Worm (Caenorhabditis elegans) whole organism, dauer: ENCODE measurements around the gene D1005.5.

Source experiments
- unc-62 ChIP-seq: sonication (generic microtip); optimal IDR thresholded peaks from 2 replicates; lab custom pipeline; 2017; ENCODE audit warnings: missing biosample characterization, missing genetic modification reagents, missing genetic modification characterization

The D1005.5 gene

DNA sequence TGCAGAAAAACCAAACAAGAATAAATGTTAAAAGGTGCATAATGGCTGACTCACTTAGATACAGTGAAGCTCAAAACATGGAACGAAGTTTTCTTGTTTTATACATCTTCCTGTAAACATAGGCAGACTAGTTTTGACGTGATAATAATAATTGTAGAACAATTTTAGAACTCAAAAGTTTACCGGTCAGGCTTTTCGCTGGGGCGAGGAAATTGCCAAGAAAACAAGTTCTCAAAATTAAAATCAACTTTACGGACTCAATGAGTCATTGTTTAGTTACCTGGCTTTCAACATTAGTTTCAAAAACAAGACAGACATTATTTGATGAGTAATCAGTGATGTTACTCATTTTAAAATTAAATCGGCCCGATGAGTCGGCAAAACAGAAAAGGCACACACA, at the start of gene D1005.5:
TSS of gene D1005.5 (minus strand) at position 101 of the 400 bp plus-strand sequence.
- TF ChIP-seq unc-62 = no peak

ce11 chrX:1522068-1522467, 49.3 kb upstream of the D1005.5 start:
- no peak for TF ChIP-seq unc-62

ce11 chrX:1521387-1521786, 48.6 kb upstream of the D1005.5 start, which contains the start of gene toca-1:
Gene toca-1, minus strand, starts transcription at chrX:1521487.
- no peak for TF ChIP-seq unc-62

- no peak for TF ChIP-seq unc-62
These were observed 44.7 kb upstream of the D1005.5 start for ce11 chrX:1517519-1517918.

ce11 chrX:1516574-1516973, 43.8 kb upstream of the D1005.5 start:
- TF ChIP-seq unc-62 = no peak

- no peak for TF ChIP-seq unc-62
These were observed 40.4 kb upstream of the D1005.5 start for ce11 chrX:1513153-1513552.

- TF ChIP-seq unc-62 = no peak
These were observed 39.5 kb upstream of the D1005.5 start for ce11 chrX:1512307-1512706.

DNA sequence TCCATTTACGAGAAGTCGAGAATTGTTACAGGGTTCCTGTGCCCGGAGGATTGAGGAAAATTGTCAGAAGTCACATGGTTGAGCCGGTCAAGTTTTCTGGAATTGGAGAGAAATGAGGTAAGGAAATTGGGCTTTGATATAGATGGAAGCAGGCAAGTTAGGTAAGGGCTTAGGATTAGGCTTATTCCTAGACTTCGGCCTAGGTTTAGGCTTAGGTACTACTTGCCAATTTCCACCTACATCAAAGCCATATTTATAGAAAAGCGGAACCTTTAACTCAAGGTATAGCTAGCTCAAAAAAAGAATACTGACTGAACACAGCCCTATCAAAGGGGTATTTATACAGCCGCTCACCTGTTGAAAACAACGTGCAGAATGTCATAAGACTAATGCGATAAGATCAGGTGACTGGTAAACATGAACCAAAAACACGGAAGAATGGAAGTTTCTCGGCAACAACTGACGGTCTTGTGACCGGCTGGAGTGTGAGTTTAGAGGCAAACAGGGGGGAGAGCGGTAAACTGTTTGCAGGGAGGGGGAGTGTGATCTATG, 31.8 kb upstream of the D1005.5 start:
- TF ChIP-seq unc-62 = no peak

DNA sequence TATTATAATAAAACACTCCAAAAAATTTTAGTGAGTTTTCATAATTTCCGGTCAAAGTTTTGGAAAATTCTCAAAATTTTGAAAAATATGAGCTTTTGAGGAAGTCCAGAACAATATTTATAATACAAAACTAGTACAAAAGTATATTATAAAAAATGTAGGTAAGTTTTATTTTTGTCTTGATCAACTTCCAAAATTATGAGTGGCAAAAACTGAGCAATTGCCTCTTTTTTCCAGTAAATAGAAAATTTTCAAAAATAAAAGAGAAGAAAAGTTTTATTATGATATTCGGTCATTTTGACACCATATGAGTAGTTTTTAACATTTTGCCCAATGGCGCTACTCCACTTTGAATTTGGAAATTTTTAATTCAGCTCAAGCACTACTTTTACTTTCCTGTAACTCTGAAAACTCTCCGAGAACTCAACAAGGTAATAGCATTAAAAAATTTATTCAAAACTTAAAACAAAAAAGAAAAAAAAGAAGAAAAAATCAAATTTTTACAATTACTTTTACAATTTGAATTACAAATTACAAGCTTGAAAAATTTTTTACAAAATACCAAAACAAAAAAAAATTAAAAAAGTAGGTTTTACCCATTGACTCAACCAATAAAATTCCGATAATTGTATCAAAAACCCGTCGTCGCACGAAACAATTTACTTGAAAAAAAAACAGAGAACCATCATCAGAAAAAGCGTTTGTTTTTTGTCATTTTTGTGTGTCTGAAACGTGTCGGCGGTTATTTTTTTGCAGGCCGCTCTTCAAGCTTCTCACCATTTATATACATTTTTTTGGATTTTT, 31.1 kb upstream of the D1005.5 start:
- no peak for TF ChIP-seq unc-62

DNA sequence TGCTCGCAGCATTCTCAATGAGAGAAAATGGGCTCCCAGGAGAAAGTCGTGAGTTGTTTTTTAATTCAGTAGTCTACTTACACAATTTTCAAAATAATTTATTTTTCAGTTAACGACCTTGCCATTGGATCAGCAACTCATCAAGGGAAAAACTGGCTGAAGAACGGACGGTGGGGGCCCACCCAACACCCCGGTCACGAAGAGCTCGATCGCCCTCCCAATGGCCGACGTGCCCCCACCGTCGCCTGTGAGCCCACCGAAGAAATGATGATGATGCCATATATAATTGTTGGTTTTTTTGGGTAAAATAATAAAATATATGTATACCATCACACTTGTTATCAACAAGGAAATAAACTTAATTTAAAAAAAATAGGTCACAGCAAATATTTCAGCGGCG, 30.1 kb upstream of the D1005.5 start:
- no peak for TF ChIP-seq unc-62

ce11 chrX:1502490-1502889, 29.7 kb upstream of the D1005.5 start, which contains the start of gene F09E10.1:
Gene F09E10.1, plus strand, starts transcription at chrX:1502790.
- no peak for TF ChIP-seq unc-62

DNA sequence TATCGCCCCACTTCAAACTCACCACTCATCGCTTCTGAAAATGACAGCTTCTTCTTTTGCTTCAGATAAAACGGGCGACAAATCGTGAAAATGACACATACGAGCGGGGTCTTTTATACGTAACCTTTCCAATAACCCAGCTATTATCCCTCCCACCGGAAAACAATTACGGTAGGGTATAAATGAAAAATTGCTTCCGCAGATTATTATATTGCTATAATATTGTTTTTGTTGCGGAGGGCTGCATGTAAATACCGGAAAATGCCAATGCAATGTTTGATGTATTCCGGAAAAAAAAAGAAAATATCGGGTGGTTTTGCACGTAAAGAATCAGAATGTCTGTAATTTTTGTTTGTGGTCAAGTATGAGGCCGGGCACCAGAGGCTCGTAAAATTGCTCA, 29.0 kb upstream of the D1005.5 start, which contains the start of gene F09E10.7:
TSS of gene F09E10.7 (minus strand) at position 101 of the 400 bp plus-strand sequence.
- no peak for TF ChIP-seq unc-62

DNA sequence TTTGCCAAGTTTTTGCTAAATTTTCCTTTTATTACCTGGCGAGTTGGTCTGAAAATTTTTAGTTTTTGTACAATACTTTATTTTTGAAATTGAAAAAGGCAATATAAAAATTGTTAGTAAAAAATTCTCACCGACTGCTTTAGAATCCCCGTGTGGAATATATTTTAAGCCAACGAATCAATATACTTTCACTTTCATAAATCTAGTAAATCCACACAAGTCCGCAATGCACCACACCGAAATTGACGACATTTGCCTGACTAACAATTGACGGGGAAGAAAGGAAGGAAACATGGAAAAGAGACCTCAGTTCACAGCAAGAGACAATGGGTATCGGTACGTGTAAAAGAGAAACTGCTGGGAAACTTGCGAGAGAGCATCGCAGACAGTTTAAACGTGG, 26.7 kb upstream of the D1005.5 start:
- TF ChIP-seq unc-62 = no peak

DNA sequence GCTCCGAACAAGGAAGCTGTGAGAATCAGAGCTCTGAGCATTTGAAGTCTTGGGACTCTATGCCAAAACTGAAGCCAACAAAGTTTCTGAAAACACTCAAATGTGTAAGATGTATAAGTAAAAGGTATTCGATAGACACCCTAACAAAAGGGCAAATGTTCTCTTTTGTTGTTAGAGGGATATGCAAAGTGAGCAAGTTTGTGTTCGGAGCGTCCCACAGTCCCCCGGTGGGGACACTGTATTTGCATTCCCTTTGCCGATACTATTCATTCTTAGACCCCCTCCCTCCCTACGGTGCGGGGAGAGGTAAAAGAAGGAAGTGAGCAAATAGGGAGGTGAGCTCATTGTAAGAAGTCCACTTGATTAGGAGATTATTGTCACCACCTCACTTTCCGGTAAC, 24.8 kb upstream of the D1005.5 start, which contains the start of gene F09E10.6:
TSS of gene F09E10.6 (minus strand) at position 101 of the 400 bp plus-strand sequence.
- TF ChIP-seq unc-62 = no peak

DNA sequence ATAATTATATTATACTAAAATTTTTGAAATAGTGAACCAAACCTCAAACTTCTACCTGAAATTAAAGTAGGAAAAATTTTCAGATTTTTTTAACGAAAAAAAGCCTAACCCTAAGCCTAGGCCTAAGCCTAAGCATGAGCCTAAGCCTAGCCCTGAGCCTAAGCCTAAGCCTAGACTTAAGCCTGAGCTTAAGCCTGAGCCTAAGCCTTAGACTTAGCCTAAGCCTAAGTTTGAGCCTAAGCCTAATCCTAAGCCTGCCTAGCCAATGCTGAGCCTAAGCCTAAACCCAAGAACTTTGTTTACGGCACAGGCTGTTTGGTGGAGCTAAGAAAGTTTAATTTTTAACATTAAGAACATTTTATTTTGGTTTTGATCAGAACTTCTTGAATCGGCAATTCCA, 23.2 kb upstream of the D1005.5 start:
- TF ChIP-seq unc-62 = no peak

DNA sequence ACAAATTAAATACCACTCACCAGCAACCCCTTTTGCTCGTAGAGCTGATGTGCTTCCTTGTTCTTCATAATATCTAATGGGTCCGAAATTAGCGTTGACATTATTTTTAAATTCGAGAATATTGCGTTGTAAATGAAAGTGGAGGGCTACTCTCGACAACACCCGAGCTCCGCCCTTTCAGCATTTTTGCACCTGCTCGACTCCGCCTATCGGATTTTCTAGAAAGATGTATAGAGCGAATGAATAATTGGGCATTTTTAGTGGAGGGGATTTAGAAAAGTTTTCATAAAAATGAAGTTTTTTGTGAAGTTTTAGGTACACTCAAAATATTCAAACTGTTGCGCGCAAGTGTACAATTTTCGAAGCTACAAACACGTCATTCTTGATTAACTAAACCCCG, 21.5 kb upstream of the D1005.5 start, which contains the start of gene F09E10.5:
TSS of gene F09E10.5 (minus strand) at position 101 of the 400 bp plus-strand sequence.
- no peak for TF ChIP-seq unc-62

DNA sequence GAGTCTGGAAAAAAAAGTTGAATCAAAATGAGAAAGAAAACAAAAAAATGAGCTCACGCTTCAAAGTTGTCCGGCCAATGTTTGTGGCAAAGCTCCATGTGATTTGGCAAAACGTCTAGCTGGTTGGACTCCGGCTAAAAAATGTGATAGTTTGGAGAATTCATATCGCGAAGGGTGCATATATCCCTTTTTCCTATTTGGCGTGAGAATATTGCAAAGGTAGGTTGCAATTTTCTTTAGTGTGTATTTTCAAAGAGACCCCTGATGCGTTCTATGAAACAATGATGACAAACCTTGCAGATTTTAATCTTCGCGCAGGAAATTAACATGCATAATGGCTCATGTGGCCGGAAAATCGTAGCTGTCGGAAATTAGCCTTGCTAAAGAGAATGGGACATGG, 19.4 kb upstream of the D1005.5 start:
- TF ChIP-seq unc-62 = no peak

DNA sequence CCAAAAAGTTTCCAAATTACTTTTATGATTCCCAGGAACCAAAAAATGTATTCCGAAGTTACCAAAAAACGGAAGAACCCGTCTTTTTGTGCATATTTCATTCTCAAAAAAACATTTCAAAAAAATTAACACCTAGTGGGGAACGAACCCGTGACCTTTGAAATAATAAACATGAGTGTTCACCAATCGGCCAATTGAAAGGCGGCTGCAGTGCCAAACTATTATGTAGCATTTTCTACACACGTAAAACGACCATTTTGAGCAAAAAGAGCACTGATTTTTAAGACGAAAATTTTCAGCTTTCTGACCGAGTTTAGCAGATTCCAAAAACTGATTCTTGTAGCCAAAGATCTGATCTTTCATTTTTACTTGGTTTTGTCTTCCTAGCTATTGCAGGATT, 18.3 kb upstream of the D1005.5 start:
- TF ChIP-seq unc-62 = no peak
